Fruit fly (Drosophila melanogaster): Measurements from ENCODE around the gene Meics.

DNA sequence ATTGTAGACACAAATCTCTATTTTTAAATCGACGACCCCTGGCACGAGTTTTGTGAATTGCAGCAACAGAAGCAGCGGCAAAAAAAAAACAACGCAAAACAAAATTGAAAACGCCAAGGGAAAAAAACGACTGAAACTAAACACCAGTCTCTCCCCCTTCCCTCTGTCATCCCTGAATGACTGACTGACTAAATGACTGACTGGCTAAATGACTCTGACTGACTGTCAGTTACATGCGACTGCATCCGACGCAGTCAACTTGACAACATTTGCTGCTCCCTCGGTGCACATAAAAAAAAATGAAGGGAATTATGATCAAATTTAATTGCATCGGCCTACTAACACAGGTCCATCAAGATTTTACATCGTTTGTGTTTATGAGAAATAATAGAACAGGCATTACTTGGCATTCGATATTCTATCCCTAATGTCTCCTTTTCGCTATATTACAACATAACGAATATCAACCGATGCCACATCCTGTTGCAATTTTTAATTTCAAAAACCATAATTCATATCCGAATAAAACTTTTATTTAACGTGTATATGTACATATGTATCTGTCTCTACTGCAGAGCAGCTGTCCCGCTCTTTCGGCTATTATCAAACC is 46.8 kb downstream of the Meics start:
- TF ChIP-seq fru (GFP tag; optimal IDR thresholded peaks at IDR 0.05) = peak; percentile 36
- no peak for TF ChIP-seq Hr78 (GFP tag; optimal IDR thresholded peaks at IDR 0.05)
- no peak for TF ChIP-seq br (GFP tag; optimal IDR thresholded peaks at IDR 0.05)
- no peak for TF ChIP-seq usp (GFP tag; optimal IDR thresholded peaks at IDR 0.05)
- TF ChIP-seq ey (GFP tag; optimal IDR thresholded peaks at IDR 0.05) = peak; percentile 21
- peak; percentile 32 for TF ChIP-seq h (GFP tag; optimal IDR thresholded peaks at IDR 0.05)
- no peak for TF ChIP-seq psq (GFP tag; optimal IDR thresholded peaks at IDR 0.05)
- no peak for TF ChIP-seq dmrt93B (GFP tag; optimal IDR thresholded peaks at IDR 0.05)
- TF ChIP-seq GATAd (GFP tag; optimal IDR thresholded peaks at IDR 0.05) = no peak
- no peak for TF ChIP-seq N (GFP tag; optimal IDR thresholded peaks at IDR 0.05)
- TF ChIP-seq Abd-B (GFP tag; optimal IDR thresholded peaks at IDR 0.05) = no peak
- TF ChIP-seq woc (GFP tag; optimal IDR thresholded peaks at IDR 0.05) = no peak
- TF ChIP-seq Jra (GFP tag; optimal IDR thresholded peaks at IDR 0.05) = no peak
- no peak for TF ChIP-seq HLH106 (tag; optimal IDR thresholded peaks at IDR 0.05)
